Fruit fly (Drosophila melanogaster) whole organism, wandering third instar larva: ENCODE data around the gene Zw.

Experiments
- CG9705 ChIP-seq: fragments of 200-800 bp; sonication (Bioruptor generic); optimal IDR thresholded peaks from 2 replicates; lab custom pipeline; 2018; ENCODE audit warnings: missing biosample characterization, mild to moderate bottlenecking, missing genetic modification characterization
- HLH106 ChIP-seq: fragments of 200-800 bp; optimal IDR thresholded peaks from 3 replicates; lab custom pipeline; 2019; ENCODE audit warnings: missing biosample characterization, mild to moderate bottlenecking, missing genetic modification characterization, moderate library complexity
- Hr78 ChIP-seq: fragments of >200 bp; optimal IDR thresholded peaks from 2 replicates; lab custom pipeline; 2017; ENCODE audit warnings: missing biosample characterization, missing genetic modification characterization
- Hr83 ChIP-seq: fragments of 200-300 bp; sonication (Bioruptor generic); optimal IDR thresholded peaks from 2 replicates; lab custom pipeline; 2016; ENCODE audit warnings: missing biosample characterization, mild to moderate bottlenecking, missing genetic modification characterization, moderate library complexity; ENCODE audit not compliant: poor library complexity, severe bottlenecking
- Jra ChIP-seq: sonication (Bioruptor generic); optimal IDR thresholded peaks from 2 replicates; lab custom pipeline; 2016; ENCODE audit warnings: missing biosample characterization, missing genetic modification characterization
- Myc ChIP-seq: fragments of >200 bp; optimal IDR thresholded peaks from 2 replicates; lab custom pipeline; 2017
- jim ChIP-seq: fragments of 175-275, 200-325 bp; sonication (Bioruptor generic); optimal IDR thresholded peaks from 2 replicates; lab custom pipeline; 2016; ENCODE audit warnings: missing biosample characterization, mild to moderate bottlenecking, missing genetic modification characterization

DNA sequence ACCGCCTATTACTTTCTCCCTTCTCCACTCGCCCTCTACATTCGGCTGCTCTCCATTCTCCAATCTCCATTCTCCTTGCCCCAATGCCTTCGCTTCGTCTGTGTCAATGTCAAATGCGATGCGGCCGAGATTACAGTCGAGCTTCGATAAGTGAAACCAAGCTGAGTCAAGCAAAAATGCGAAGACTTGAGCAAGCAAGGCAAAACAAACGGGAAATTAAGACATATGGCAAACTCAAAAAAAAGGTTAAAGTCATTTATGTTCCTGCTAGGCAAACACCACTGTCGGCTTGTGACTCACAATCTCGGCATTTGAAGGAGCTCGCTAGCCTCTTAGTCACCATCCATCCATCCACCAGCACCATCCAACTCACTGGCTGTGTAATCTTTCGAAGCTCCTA, 1.4 kb downstream of the Zw start:
- TF ChIP-seq Myc (lab: Kevin White, UChicago) = no peak
- TF ChIP-seq Hr78 (GFP tag; lab: Kevin White, UChicago) = no peak
- TF ChIP-seq jim (GFP tag; lab: Kevin White, UChicago) = peak; percentile 94
- peak; percentile 98 for TF ChIP-seq Hr83 (GFP tag; lab: Kevin White, UChicago)
- TF ChIP-seq CG9705 (GFP tag; lab: Kevin White, UChicago) = peak; percentile 99
- TF ChIP-seq Jra (GFP tag; lab: Kevin White, UChicago) = peak; percentile 100
- peak; percentile 99 for TF ChIP-seq HLH106 (tag; lab: Kevin White, UChicago)
